Fruit fly (Drosophila melanogaster): Measurements from ENCODE around the gene CG10700.

Gene CG10700

dm6 chr2L:19103176-19103921, 24.5 kb upstream of the CG10700 start:
- no peak for TF ChIP-seq Crg-1 (GFP tag; optimal IDR thresholded peaks at IDR 0.05)
- no peak for TF ChIP-seq CG7101 (tag; optimal IDR thresholded peaks at IDR 0.05)
- TF ChIP-seq cnc (optimal IDR thresholded peaks at IDR 0.05) = no peak
- TF ChIP-seq kay (GFP tag; ENCODE audit: borderline replicate concordance) = no peak
- TF ChIP-seq CG12768 (GFP tag; optimal IDR thresholded peaks at IDR 0.05) = no peak
- no peak for TF ChIP-seq CG33017 (tag; optimal IDR thresholded peaks at IDR 0.05)
- TF ChIP-seq CG1620 (GFP tag; optimal IDR thresholded peaks at IDR 0.05) = no peak
- no peak for TF ChIP-seq CG5204 (GFP tag; optimal IDR thresholded peaks at IDR 0.05)
- no peak for TF ChIP-seq CG7045 (GFP tag; optimal IDR thresholded peaks at IDR 0.05)
- TF ChIP-seq Mnt (GFP tag; optimal IDR thresholded peaks at IDR 0.05) = no peak
- TF ChIP-seq toe (GFP tag; optimal IDR thresholded peaks at IDR 0.05) = no peak
- no peak for TF ChIP-seq Hr96 (GFP tag; optimal IDR thresholded peaks at IDR 0.05)
- no peak for TF ChIP-seq cic (GFP tag; optimal IDR thresholded peaks at IDR 0.05)
- no peak for TF ChIP-seq ovo (GFP tag; optimal IDR thresholded peaks at IDR 0.05)
- TF ChIP-seq CG11617 (GFP tag; optimal IDR thresholded peaks at IDR 0.05) = no peak
- TF ChIP-seq bab1 (GFP tag; optimal IDR thresholded peaks at IDR 0.05) = no peak
- no peak for TF ChIP-seq Clk (GFP tag; optimal IDR thresholded peaks at IDR 0.05)
- no peak for TF ChIP-seq CG14711 (tag; optimal IDR thresholded peaks at IDR 0.05)
- TF ChIP-seq tj (GFP tag; optimal IDR thresholded peaks at IDR 0.05) = no peak

dm6 chr2L:19101744-19102143, 22.9 kb upstream of the CG10700 start, which contains the start of the genes CG17344 and CG43731:
Gene CG17344, plus strand, starts transcription at chr2L:19102044.
Gene CG43731, plus strand, starts transcription at chr2L:19102044.
- TF ChIP-seq CG33017 (tag; optimal IDR thresholded peaks at IDR 0.05) = no peak
- no peak for TF ChIP-seq CG1620 (GFP tag; optimal IDR thresholded peaks at IDR 0.05)
- TF ChIP-seq pad (GFP tag; optimal IDR thresholded peaks at IDR 0.05) = no peak
- no peak for TF ChIP-seq tj (GFP tag; optimal IDR thresholded peaks at IDR 0.05)
- no peak for TF ChIP-seq kay (GFP tag; ENCODE audit: borderline replicate concordance)
- TF ChIP-seq CG14711 (tag; optimal IDR thresholded peaks at IDR 0.05) = no peak
- TF ChIP-seq CG7101 (tag; optimal IDR thresholded peaks at IDR 0.05) = no peak
- no peak for TF ChIP-seq cnc (optimal IDR thresholded peaks at IDR 0.05)
- TF ChIP-seq ovo (GFP tag; optimal IDR thresholded peaks at IDR 0.05) = no peak
- no peak for TF ChIP-seq toe (GFP tag; optimal IDR thresholded peaks at IDR 0.05)
- no peak for TF ChIP-seq CG11617 (GFP tag; optimal IDR thresholded peaks at IDR 0.05)
- TF ChIP-seq bab1 (GFP tag; optimal IDR thresholded peaks at IDR 0.05) = no peak
- no peak for TF ChIP-seq CG5204 (GFP tag; optimal IDR thresholded peaks at IDR 0.05)
- TF ChIP-seq cic (GFP tag; optimal IDR thresholded peaks at IDR 0.05) = no peak
- TF ChIP-seq Clk (GFP tag; optimal IDR thresholded peaks at IDR 0.05) = no peak
- no peak for TF ChIP-seq CG7045 (GFP tag; optimal IDR thresholded peaks at IDR 0.05)
- no peak for TF ChIP-seq Hr96 (GFP tag; optimal IDR thresholded peaks at IDR 0.05)

- TF ChIP-seq cnc (optimal IDR thresholded peaks at IDR 0.05) (no peak), cic (GFP tag; optimal IDR thresholded peaks at IDR 0.05) (peak; percentile 58)
Observed at dm6 chr2L:19098668-19099067, 19.8 kb upstream of the CG10700 start.

- no peak for TF ChIP-seq CG5204 (GFP tag; optimal IDR thresholded peaks at IDR 0.05)
- TF ChIP-seq tj (GFP tag; optimal IDR thresholded peaks at IDR 0.05) = no peak
- no peak for TF ChIP-seq pad (GFP tag; optimal IDR thresholded peaks at IDR 0.05)
- TF ChIP-seq CG14711 (tag; optimal IDR thresholded peaks at IDR 0.05) = no peak
- TF ChIP-seq toe (GFP tag; optimal IDR thresholded peaks at IDR 0.05) = no peak
- no peak for TF ChIP-seq bab1 (GFP tag; optimal IDR thresholded peaks at IDR 0.05)
- no peak for TF ChIP-seq Crg-1 (GFP tag; optimal IDR thresholded peaks at IDR 0.05)
- no peak for TF ChIP-seq ovo (GFP tag; optimal IDR thresholded peaks at IDR 0.05)
- no peak for TF ChIP-seq cic (GFP tag; optimal IDR thresholded peaks at IDR 0.05)
- TF ChIP-seq CG7045 (GFP tag; optimal IDR thresholded peaks at IDR 0.05) = no peak
- TF ChIP-seq CG7101 (tag; optimal IDR thresholded peaks at IDR 0.05) = no peak
- TF ChIP-seq Mnt (GFP tag; optimal IDR thresholded peaks at IDR 0.05) = no peak
- TF ChIP-seq cnc (optimal IDR thresholded peaks at IDR 0.05) = no peak
- TF ChIP-seq CG12768 (GFP tag; optimal IDR thresholded peaks at IDR 0.05) = no peak
- TF ChIP-seq Hr96 (GFP tag; optimal IDR thresholded peaks at IDR 0.05) = no peak
- no peak for TF ChIP-seq kay (GFP tag; ENCODE audit: borderline replicate concordance)
- no peak for TF ChIP-seq CG11617 (GFP tag; optimal IDR thresholded peaks at IDR 0.05)
- TF ChIP-seq Clk (GFP tag; optimal IDR thresholded peaks at IDR 0.05) = no peak
- no peak for TF ChIP-seq CG33017 (tag; optimal IDR thresholded peaks at IDR 0.05)
- no peak for TF ChIP-seq CG1620 (GFP tag; optimal IDR thresholded peaks at IDR 0.05)
Observed at dm6 chr2L:19097374-19097773, 18.5 kb upstream of the CG10700 start.

dm6 chr2L:19096361-19096760, 17.5 kb upstream of the CG10700 start:
- no peak for TF ChIP-seq Crg-1 (GFP tag; optimal IDR thresholded peaks at IDR 0.05)

dm6 chr2L:19093868-19094267, 15.0 kb upstream of the CG10700 start:
- TF ChIP-seq tj (GFP tag; optimal IDR thresholded peaks at IDR 0.05) (no peak), CG1620 (GFP tag; optimal IDR thresholded peaks at IDR 0.05) (no peak), CG12768 (GFP tag; optimal IDR thresholded peaks at IDR 0.05) (no peak), cic (GFP tag; optimal IDR thresholded peaks at IDR 0.05) (no peak), bab1 (GFP tag; optimal IDR thresholded peaks at IDR 0.05) (no peak), Mnt (GFP tag; optimal IDR thresholded peaks at IDR 0.05) (no peak), Clk (GFP tag; optimal IDR thresholded peaks at IDR 0.05) (no peak), cnc (optimal IDR thresholded peaks at IDR 0.05) (no peak), CG11617 (GFP tag; optimal IDR thresholded peaks at IDR 0.05) (no peak), CG14711 (tag; optimal IDR thresholded peaks at IDR 0.05) (no peak), ovo (GFP tag; optimal IDR thresholded peaks at IDR 0.05) (no peak), kay (GFP tag; ENCODE audit: borderline replicate concordance) (no peak), CG33017 (tag; optimal IDR thresholded peaks at IDR 0.05) (no peak), CG7101 (tag; optimal IDR thresholded peaks at IDR 0.05) (no peak), pad (GFP tag; optimal IDR thresholded peaks at IDR 0.05) (no peak)

Measured in whole organism, adult.